Worm (Caenorhabditis elegans): Measurements from ENCODE around the gene T13C2.7.

Gene T13C2.7

DNA sequence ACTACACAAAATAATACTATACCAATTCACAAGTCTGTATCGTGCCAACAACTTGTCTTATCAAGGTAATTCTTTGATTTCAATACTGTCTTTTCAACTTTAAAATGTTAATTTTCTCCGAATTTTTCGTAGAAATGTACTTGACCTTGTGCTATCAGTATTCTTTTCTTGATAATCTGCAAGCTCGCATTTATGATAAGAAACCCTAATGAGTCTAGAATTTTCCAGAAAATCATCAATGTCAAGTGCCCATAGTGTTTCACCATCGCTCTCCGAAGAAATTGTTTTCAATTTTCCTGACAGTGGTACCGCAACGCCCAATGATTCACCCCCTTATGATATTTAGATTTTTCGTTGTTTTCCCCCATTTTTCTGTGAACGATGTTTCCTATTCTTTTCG lies 2.0 kb downstream of the T13C2.7 start:
- TF ChIP-seq ham-2 (GFP tag; optimal IDR thresholded peaks at IDR 0.05) (no peak), nhr-76 (tag; optimal IDR thresholded peaks at IDR 0.05) (no peak), blmp-1 (tag; optimal IDR thresholded peaks at IDR 0.05) (no peak), cnd-1 (tag; optimal IDR thresholded peaks at IDR 0.05) (no peak), lin-13 (tag; optimal IDR thresholded peaks at IDR 0.05) (no peak), ztf-11 (tag; optimal IDR thresholded peaks at IDR 0.05) (no peak), hlh-1 (tag; optimal IDR thresholded peaks at IDR 0.05) (no peak), unc-120 (tag; optimal IDR thresholded peaks at IDR 0.05; ENCODE audit: poor library complexity, severe bottlenecking) (no peak), bed-3 (GFP tag; optimal IDR thresholded peaks at IDR 0.05) (no peak), elt-1 (tag; optimal IDR thresholded peaks at IDR 0.05; ENCODE audit: borderline replicate concordance, insufficient read depth) (no peak), M03D4.4 (tag; optimal IDR thresholded peaks at IDR 0.05) (no peak), mls-2 (tag; optimal IDR thresholded peaks at IDR 0.05) (no peak), nhr-237 (tag; optimal IDR thresholded peaks at IDR 0.05) (no peak), flh-1 (GFP tag; optimal IDR thresholded peaks at IDR 0.05) (no peak), nhr-2 (tag; optimal IDR thresholded peaks at IDR 0.05) (no peak), mab-5 (tag; optimal IDR thresholded peaks at IDR 0.05) (no peak)

DNA sequence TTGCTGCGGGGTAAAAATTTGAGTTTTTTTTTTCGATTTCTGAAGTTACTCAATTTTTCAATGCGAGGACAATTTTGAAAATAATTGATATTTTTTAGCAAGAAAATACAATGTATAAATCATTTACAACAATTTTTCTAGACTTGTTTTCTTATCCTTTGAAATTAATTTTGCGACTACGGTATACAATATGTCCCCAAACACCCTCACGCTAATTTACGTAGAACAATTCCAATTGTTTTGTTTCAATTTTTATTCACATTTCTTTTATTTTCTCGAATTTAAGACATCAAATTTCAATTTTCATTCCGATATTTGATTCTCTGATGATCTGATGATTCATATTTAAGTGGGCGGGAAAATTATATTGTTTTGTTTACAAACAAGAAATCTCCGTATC lies 2.8 kb downstream of the T13C2.7 start:
- TF ChIP-seq lsy-2 (tag; optimal IDR thresholded peaks at IDR 0.05) (no peak), zip-8 (tag; optimal IDR thresholded peaks at IDR 0.05) (no peak), nhr-76 (tag; optimal IDR thresholded peaks at IDR 0.05) (no peak), hlh-1 (tag; optimal IDR thresholded peaks at IDR 0.05) (no peak), snpc-4 (tag; optimal IDR thresholded peaks at IDR 0.05) (no peak), elt-1 (tag; optimal IDR thresholded peaks at IDR 0.05; ENCODE audit: borderline replicate concordance, insufficient read depth) (no peak), lin-32 (GFP tag; optimal IDR thresholded peaks at IDR 0.05) (no peak), M03D4.4 (tag; optimal IDR thresholded peaks at IDR 0.05) (no peak), ces-1 (GFP tag; optimal IDR thresholded peaks at IDR 0.05) (no peak), unc-120 (tag; optimal IDR thresholded peaks at IDR 0.05; ENCODE audit: poor library complexity, severe bottlenecking) (no peak), nhr-2 (tag; optimal IDR thresholded peaks at IDR 0.05) (no peak), nhr-28 (tag; optimal IDR thresholded peaks at IDR 0.05) (no peak), bed-3 (GFP tag; optimal IDR thresholded peaks at IDR 0.05) (no peak), nhr-237 (tag; optimal IDR thresholded peaks at IDR 0.05) (no peak), blmp-1 (tag; optimal IDR thresholded peaks at IDR 0.05) (no peak)

DNA sequence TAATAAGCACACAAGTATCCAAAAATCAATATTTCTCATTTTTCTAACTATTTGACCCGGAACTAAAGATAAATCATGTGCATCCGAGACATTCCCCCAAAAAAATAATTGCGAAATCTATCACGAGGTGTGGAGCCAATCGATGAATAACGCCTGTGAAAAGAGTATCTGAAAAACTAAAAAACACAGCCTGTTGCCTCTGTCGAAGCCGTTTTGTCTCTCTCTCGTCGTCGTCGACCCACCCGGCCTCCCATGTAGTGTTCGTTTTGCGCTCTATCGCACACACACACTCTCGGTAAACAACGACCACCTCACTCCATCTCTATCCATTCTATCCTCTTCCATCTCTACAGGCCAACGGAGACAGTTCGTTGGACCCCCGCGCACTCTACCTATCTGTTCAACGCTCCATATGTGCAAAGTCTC lies 3.5 kb downstream of the T13C2.7 start:
- peak; percentile 71 for TF ChIP-seq pha-4 (tag; optimal IDR thresholded peaks at IDR 0.05)
- no peak for TF ChIP-seq zip-8 (tag; optimal IDR thresholded peaks at IDR 0.05)
- TF ChIP-seq ceh-39 (tag; optimal IDR thresholded peaks at IDR 0.05): peak; percentile 19
- no peak for TF ChIP-seq unc-62 (GFP tag; optimal IDR thresholded peaks at IDR 0.05)
- no peak for TF ChIP-seq nhr-76 (tag; optimal IDR thresholded peaks at IDR 0.05)
- no peak for TF ChIP-seq nhr-2 (tag; optimal IDR thresholded peaks at IDR 0.05)
- peak; percentile 9 for TF ChIP-seq hlh-1 (tag; optimal IDR thresholded peaks at IDR 0.05)
- TF ChIP-seq tbx-8 (GFP tag; optimal IDR thresholded peaks at IDR 0.05): no peak
- no peak for TF ChIP-seq ham-2 (GFP tag; optimal IDR thresholded peaks at IDR 0.05)
- TF ChIP-seq cnd-1 (tag; optimal IDR thresholded peaks at IDR 0.05): peak; percentile 36
- peak; percentile 40 for TF ChIP-seq sptf-1 (tag; optimal IDR thresholded peaks at IDR 0.05)
- peak; percentile 8 for TF ChIP-seq mep-1 (tag; optimal IDR thresholded peaks at IDR 0.05)

DNA sequence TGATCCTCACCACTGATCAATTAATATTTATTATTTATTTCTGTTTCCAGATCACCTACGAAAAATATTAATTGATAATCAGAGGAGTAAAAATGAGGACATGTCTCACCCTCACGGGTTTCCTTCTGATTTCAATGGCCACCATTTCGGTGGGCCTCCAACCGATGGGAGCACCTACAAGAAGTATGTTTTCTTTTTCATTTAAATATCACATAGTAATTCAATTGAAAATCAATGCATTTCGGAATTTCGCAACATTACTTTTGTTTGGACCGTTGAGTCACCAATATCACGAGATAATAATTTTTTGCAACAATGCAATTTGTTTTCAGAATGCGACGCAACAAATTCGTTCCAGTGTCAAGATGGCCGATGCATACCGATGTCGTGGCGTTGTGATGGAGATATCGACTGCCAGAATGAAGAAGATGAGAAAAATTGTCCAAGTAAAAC lies 4.2 kb downstream of the T13C2.7 start, which contains the start of gene gldi-2:
gldi-2 (plus strand) TSS at position 51 of the 453 bp plus-strand sequence.
- TF ChIP-seq sem-2 (GFP tag; optimal IDR thresholded peaks at IDR 0.05) (no peak), mls-2 (tag; optimal IDR thresholded peaks at IDR 0.05) (no peak), sptf-1 (tag; optimal IDR thresholded peaks at IDR 0.05) (no peak), tbx-8 (GFP tag; optimal IDR thresholded peaks at IDR 0.05) (no peak), lin-32 (GFP tag; optimal IDR thresholded peaks at IDR 0.05) (no peak), cnd-1 (tag; optimal IDR thresholded peaks at IDR 0.05) (no peak), snpc-4 (tag; optimal IDR thresholded peaks at IDR 0.05) (no peak), hlh-1 (tag; optimal IDR thresholded peaks at IDR 0.05) (no peak), ceh-83 (GFP tag; optimal IDR thresholded peaks at IDR 0.05) (no peak), nhr-12 (tag; optimal IDR thresholded peaks at IDR 0.05) (no peak), ceh-43 (GFP tag; optimal IDR thresholded peaks at IDR 0.05) (no peak)

Data from whole organism, mixed stage, embryonic.